Fruit fly (Drosophila melanogaster): Measurements from ENCODE around the gene CG42814.

- TF ChIP-seq CG31627 (GFP tag; optimal IDR thresholded peaks at IDR 0.05) (no peak), Eip75B (GFP tag; optimal IDR thresholded peaks at IDR 0.05) (no peak), spab (GFP tag; optimal IDR thresholded peaks at IDR 0.05) (no peak), Blimp-1 (GFP tag; optimal IDR thresholded peaks at IDR 0.05) (no peak), achi (GFP tag; optimal IDR thresholded peaks at IDR 0.05) (no peak), Sox14 (GFP tag; optimal IDR thresholded peaks at IDR 0.05) (no peak), CG11762 (GFP tag; optimal IDR thresholded peaks at IDR 0.05; ENCODE audit: insufficient read depth) (no peak), CG6854 (GFP tag; optimal IDR thresholded peaks at IDR 0.05) (no peak), Eip93F (GFP tag; optimal IDR thresholded peaks at IDR 0.05) (no peak), cyc (GFP tag; optimal IDR thresholded peaks at IDR 0.05) (no peak), Gug (GFP tag; IDR thresholded peaks at IDR 0.05) (no peak), CG16779 (tag; optimal IDR thresholded peaks at IDR 0.05) (no peak)
Measured at dm6 chr3R:27238438-27239301, 9.4 kb upstream of the CG42814 start, which contains the start of the genes CG31064 and PolA2.
